Worm (Caenorhabditis elegans) whole organism, L4 larva: ENCODE data around the gene madf-4.

ENCODE experiments used
- Y75B8A.6 ChIP-seq: fragments of 200-800 bp; sonication (Bioruptor generic); IDR thresholded peaks from 2 replicates; pipeline ENCODE4 v1.3.6; 2022; ENCODE audit warnings: missing genetic modification reagents, missing genetic modification characterization, missing compliant biosample characterization
- mdl-1 ChIP-seq, 2 experiments: fragments of 150-350 bp in 1 of 2; sonication (generic microtip) in 1 of 2; optimal IDR thresholded peaks; 2 replicates each; lab custom pipeline; 2014 to 2017; ENCODE audit warnings: missing biosample characterization in 2 of 2, missing genetic modification characterization in 2 of 2
- mxl-2 ChIP-seq: fragments of 200-800 bp; sonication (Bioruptor generic); conservative IDR thresholded peaks from 2 replicates; pipeline ENCODE4 v1.3.6; 2022; ENCODE audit warnings: missing genetic modification reagents, missing genetic modification characterization, missing compliant biosample characterization
- nhr-28 ChIP-seq: fragments of 150-350 bp; optimal IDR thresholded peaks from 2 replicates; lab custom pipeline; 2014; ENCODE audit warnings: missing biosample characterization, missing genetic modification characterization
- skn-1 ChIP-seq: fragments of 150-350 bp; optimal IDR thresholded peaks from 2 replicates; lab custom pipeline; 2014; ENCODE audit warnings: missing biosample characterization, missing genetic modification characterization
- snpc-4 ChIP-seq: fragments of 150-350 bp; optimal IDR thresholded peaks from 2 replicates; lab custom pipeline; 2014; ENCODE audit warnings: missing biosample characterization, missing genetic modification characterization

- no peak for TF ChIP-seq mdl-1 (tag; optimal IDR thresholded peaks at IDR 0.05; lab: Kevin White, UChicago)
- no peak for TF ChIP-seq mxl-2 (GFP tag; lab: Robert Waterston, UW)
- no peak for TF ChIP-seq snpc-4 (tag; lab: Kevin White, UChicago)
- TF ChIP-seq Y75B8A.6 (GFP tag; lab: Robert Waterston, UW) = no peak
- TF ChIP-seq nhr-28 (tag; lab: Kevin White, UChicago) = no peak
- TF ChIP-seq skn-1 = no peak
Observed at ce11 chrV:9948840-9949239, 13.5 kb downstream of the madf-4 start, which contains the start of gene nlp-58.
